Fruit fly (Drosophila melanogaster): ENCODE measurements around the gene SP1029.

DNA sequence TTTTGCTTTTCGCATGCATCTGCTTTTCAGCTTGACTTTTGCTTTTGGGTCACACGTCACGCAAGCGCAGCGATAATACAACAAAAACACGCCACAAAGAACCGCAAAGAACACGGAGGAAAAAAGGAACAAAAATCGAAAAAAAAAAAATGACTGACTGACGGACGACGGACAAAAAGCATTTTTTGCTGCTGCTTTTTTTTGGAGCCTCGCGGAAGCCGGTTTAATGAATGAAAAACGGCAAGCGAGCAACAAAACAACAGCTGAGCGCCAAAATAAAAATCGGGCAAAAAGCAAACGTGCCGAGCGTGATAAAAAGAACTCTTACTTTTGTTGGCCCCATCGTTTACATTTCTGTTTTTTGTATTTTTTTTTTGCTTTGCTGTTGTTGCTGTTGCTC is 4.1 kb upstream of the SP1029 start:
- TF ChIP-seq fd96Ca (GFP tag; IDR thresholded peaks at IDR 0.05) (peak; percentile 49; the same call in 1 of the 3 replicates), Ets98B (GFP tag; IDR thresholded peaks at IDR 0.05) (no peak), CG8301 (tag; optimal IDR thresholded peaks at IDR 0.05) (peak; percentile 19), CG4496 (GFP tag; IDR thresholded peaks at IDR 0.05) (peak; percentile 73), CG15710 (tag; optimal IDR thresholded peaks at IDR 0.05) (peak; percentile 91), CG34367 (tag; optimal IDR thresholded peaks at IDR 0.05) (peak; percentile 85), Pif1B (GFP tag; optimal IDR thresholded peaks at IDR 0.05) (peak; percentile 72), EcR (GFP tag; optimal IDR thresholded peaks at IDR 0.05) (peak; percentile 58), CG8159 (tag; optimal IDR thresholded peaks at IDR 0.05) (peak; percentile 90), Pif1A (GFP tag; optimal IDR thresholded peaks at IDR 0.05) (peak; percentile 76)
